Worm (Caenorhabditis elegans) whole organism, L2 larva: ENCODE results near the gene F32D1.8.
A peak's percentile ranks its signal among the peaks of the same experiment; 100 is the strongest.
"Not testable (repeated sequence)": the region's sequence is repeated elsewhere in the genome, so short reads cannot be mapped to it uniquely, and the experiment has no call there.

Experiments used
- C34F6.9 ChIP-seq: fragments of 150-350 bp; optimal IDR thresholded peaks from 2 replicates; lab custom pipeline; 2014; ENCODE audit warnings: missing biosample characterization, missing genetic modification characterization
- R02D3.7 ChIP-seq: fragments of 150-350 bp; optimal IDR thresholded peaks from 2 replicates; lab custom pipeline; 2014; ENCODE audit warnings: missing biosample characterization, missing genetic modification characterization
- Y55F3AM.14 ChIP-seq: fragments of 200-800 bp; sonication (Bioruptor generic); optimal IDR thresholded peaks from 2 replicates; lab custom pipeline; 2018; ENCODE audit warnings: mild to moderate bottlenecking, missing genetic modification characterization, missing compliant biosample characterization
- ZK546.5 ChIP-seq: sonication (generic microtip); optimal IDR thresholded peaks from 2 replicates; lab custom pipeline; 2017; ENCODE audit warnings: missing biosample characterization, missing genetic modification characterization
- alr-1 ChIP-seq: fragments of 150-350 bp; optimal IDR thresholded peaks from 2 replicates; lab custom pipeline; 2014; ENCODE audit warnings: missing biosample characterization, missing genetic modification characterization
- aly-2 ChIP-seq: fragments of 150-350 bp; optimal IDR thresholded peaks from 2 replicates; lab custom pipeline; 2014; ENCODE audit warnings: missing biosample characterization, missing genetic modification characterization
- ama-1 ChIP-seq: fragments of 150-350 bp; optimal IDR thresholded peaks from 2 replicates; lab custom pipeline; 2018; ENCODE audit warnings: inconsistent platforms
- blmp-1 ChIP-seq: sonication (generic microtip); optimal IDR thresholded peaks from 2 replicates; lab custom pipeline; 2017; ENCODE audit warnings: missing genetic modification characterization, mild to moderate bottlenecking, missing compliant biosample characterization, antibody characterized with exemption, moderate library complexity; ENCODE audit not compliant: insufficient read depth
- ceh-16 ChIP-seq: fragments of 150-350 bp; optimal IDR thresholded peaks from 2 replicates; lab custom pipeline; 2014; ENCODE audit warnings: missing biosample characterization, missing genetic modification characterization
- egl-27 ChIP-seq: sonication (generic microtip); optimal IDR thresholded peaks from 3 replicates; lab custom pipeline; 2017; ENCODE audit warnings: missing biosample characterization, missing genetic modification reagents, missing genetic modification characterization
- elt-1 ChIP-seq: fragments of 150-350 bp; optimal IDR thresholded peaks from 2 replicates; lab custom pipeline; 2014; ENCODE audit warnings: missing biosample characterization, missing genetic modification characterization
- elt-3 ChIP-seq: sonication (generic microtip); optimal IDR thresholded peaks from 2 replicates; lab custom pipeline; 2017; ENCODE audit warnings: missing biosample characterization, missing genetic modification characterization
- fos-1 ChIP-seq: fragments of 150-350 bp; optimal IDR thresholded peaks from 2 replicates; lab custom pipeline; 2014; ENCODE audit warnings: missing biosample characterization, missing genetic modification characterization
- gmeb-1 ChIP-seq: fragments of 150-350 bp; optimal IDR thresholded peaks from 2 replicates; lab custom pipeline; 2014; ENCODE audit warnings: missing biosample characterization, missing genetic modification characterization
- lin-13 ChIP-seq: fragments of 150-350 bp; optimal IDR thresholded peaks from 2 replicates; lab custom pipeline; 2014; ENCODE audit warnings: missing biosample characterization, missing genetic modification reagents, missing genetic modification characterization
- lin-39 ChIP-seq: fragments of 150-350 bp; optimal IDR thresholded peaks from 2 replicates; lab custom pipeline; 2014; ENCODE audit warnings: missing biosample characterization, missing genetic modification reagents, missing genetic modification characterization
- lsy-2 ChIP-seq, 2 experiments: fragments of 150-350 bp in 1 of 2; sonication (generic microtip) in 1 of 2; optimal IDR thresholded peaks; 2 replicates each; lab custom pipeline; 2014 to 2017; ENCODE audit warnings: missing biosample characterization in 2 of 2, missing genetic modification characterization in 2 of 2
- mbf-1 ChIP-seq: sonication (generic microtip); optimal IDR thresholded peaks from 2 replicates; lab custom pipeline; 2017; ENCODE audit warnings: missing biosample characterization, missing genetic modification characterization
- nhr-10 ChIP-seq: sonication (generic microtip); optimal IDR thresholded peaks from 2 replicates; lab custom pipeline; 2017; ENCODE audit warnings: missing biosample characterization, missing genetic modification characterization
- nhr-11 ChIP-seq: fragments of 150-350 bp; optimal IDR thresholded peaks from 2 replicates; lab custom pipeline; 2014; ENCODE audit warnings: missing biosample characterization, missing genetic modification characterization
- nhr-12 ChIP-seq: fragments of 150-350 bp; optimal IDR thresholded peaks from 2 replicates; lab custom pipeline; 2014; ENCODE audit warnings: missing biosample characterization, missing genetic modification characterization
- nhr-21 ChIP-seq: fragments of 150-350 bp; optimal IDR thresholded peaks from 2 replicates; lab custom pipeline; 2014; ENCODE audit warnings: missing biosample characterization, missing genetic modification characterization
- nhr-25 ChIP-seq: fragments of 150-350 bp; sonication (generic microtip); optimal IDR thresholded peaks from 3 replicates; lab custom pipeline; 2014; ENCODE audit warnings: missing biosample characterization, missing genetic modification characterization
- nhr-6 ChIP-seq: fragments of 150-350 bp; optimal IDR thresholded peaks from 2 replicates; lab custom pipeline; 2014; ENCODE audit warnings: missing biosample characterization, missing genetic modification characterization
- peb-1 ChIP-seq: fragments of 150-350 bp; optimal IDR thresholded peaks from 2 replicates; lab custom pipeline; 2014; ENCODE audit warnings: missing biosample characterization, missing genetic modification characterization
- skn-1 ChIP-seq: sonication (generic microtip); optimal IDR thresholded peaks from 2 replicates; lab custom pipeline; 2017; ENCODE audit warnings: missing biosample characterization, missing genetic modification characterization
- snpc-4 ChIP-seq: fragments of 150-350 bp; optimal IDR thresholded peaks from 2 replicates; lab custom pipeline; 2014; ENCODE audit warnings: missing biosample characterization, missing genetic modification characterization
- unc-55 ChIP-seq: fragments of 150-350 bp; sonication (generic microtip); optimal IDR thresholded peaks from 3 replicates; lab custom pipeline; 2014; ENCODE audit warnings: missing biosample characterization, missing genetic modification reagents, missing genetic modification characterization
- unc-62 ChIP-seq: fragments of 150-350 bp; optimal IDR thresholded peaks from 2 replicates; lab custom pipeline; 2014; ENCODE audit warnings: missing biosample characterization, missing genetic modification reagents, missing genetic modification characterization
- zag-1 ChIP-seq: fragments of 150-350 bp; optimal IDR thresholded peaks from 2 replicates; lab custom pipeline; 2014; ENCODE audit warnings: missing biosample characterization, missing genetic modification characterization
- ztf-1 ChIP-seq: fragments of 200-800 bp; sonication (Bioruptor generic); conservative IDR thresholded peaks from 2 replicates; pipeline ENCODE4 v1.3.6; 2022; ENCODE audit warnings: missing genetic modification characterization, missing compliant biosample characterization
- ztf-11 ChIP-seq: sonication (generic microtip); optimal IDR thresholded peaks from 2 replicates; lab custom pipeline; 2017; ENCODE audit warnings: missing biosample characterization, missing genetic modification characterization
- ztf-4 ChIP-seq: fragments of 150-350 bp; optimal IDR thresholded peaks from 2 replicates; lab custom pipeline; 2014; ENCODE audit warnings: missing biosample characterization, missing genetic modification characterization

The F32D1.8 gene

DNA sequence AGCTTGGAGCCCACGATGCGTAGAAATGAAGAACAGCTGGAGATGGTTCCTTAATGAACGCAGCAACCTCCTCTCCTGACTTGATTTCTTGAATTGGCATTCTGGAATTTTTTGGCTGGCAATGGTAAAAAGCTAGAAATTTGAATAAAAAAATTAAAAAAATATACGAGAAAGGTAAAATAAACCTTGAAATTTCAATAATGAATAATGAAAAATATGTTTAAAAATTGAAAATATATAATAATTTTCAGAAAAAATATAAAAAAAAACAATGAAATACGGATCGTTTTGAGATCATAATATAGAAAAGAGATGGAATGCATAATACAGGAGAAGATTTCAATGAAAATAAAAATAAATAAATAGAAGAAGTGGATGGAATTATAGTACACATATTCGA lies 36.3 kb downstream of the F32D1.8 start, which contains the start of gene glrx-3:
TSS of gene glrx-3 (minus strand) at position 101 of the 400 bp plus-strand sequence.
- TF ChIP-seq ceh-16 (tag; lab: Kevin White, UChicago), result no peak
- TF ChIP-seq C34F6.9 (tag; lab: Kevin White, UChicago), result no peak
- no peak for TF ChIP-seq mbf-1 (tag; lab: Kevin White, UChicago)
- no peak for TF ChIP-seq unc-55 (GFP tag; lab: Kevin White, UChicago)
- no peak for TF ChIP-seq unc-62 (GFP tag; lab: Kevin White, UChicago)
- TF ChIP-seq ztf-4 (tag; lab: Kevin White, UChicago), result no peak
- no peak for TF ChIP-seq snpc-4 (tag; lab: Kevin White, UChicago)
- no peak for TF ChIP-seq R02D3.7 (tag; lab: Kevin White, UChicago)
- no peak for TF ChIP-seq lsy-2 (tag; optimal IDR thresholded peaks at IDR 0.05; lab: Kevin White, UChicago)
- no peak for TF ChIP-seq nhr-10 (tag; lab: Kevin White, UChicago)
- no peak for TF ChIP-seq ztf-11 (tag; lab: Kevin White, UChicago)
- no peak for TF ChIP-seq nhr-6 (tag; lab: Kevin White, UChicago)

DNA sequence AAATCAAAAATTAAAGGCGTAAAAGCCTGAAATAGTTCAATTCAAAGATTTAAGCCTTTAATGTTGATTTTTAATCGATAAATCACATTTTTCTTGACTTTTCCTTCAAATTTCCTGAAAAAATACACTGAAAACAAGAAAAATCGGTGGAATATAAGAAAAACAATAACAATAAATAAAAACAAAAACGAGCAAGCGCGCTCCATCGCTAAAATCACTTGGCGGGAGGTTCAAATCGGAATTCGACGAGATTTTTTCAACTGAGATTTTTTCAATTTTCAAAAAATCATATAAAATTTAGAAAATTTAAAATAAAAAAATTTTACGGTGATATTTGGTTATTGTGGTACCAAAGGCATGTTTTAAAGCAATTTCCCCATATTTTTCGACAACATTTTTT lies 38.0 kb downstream of the F32D1.8 start:
- TF ChIP-seq ztf-1 (GFP tag; lab: Robert Waterston, UW) (no peak), gmeb-1 (tag; lab: Kevin White, UChicago) (peak; percentile 71), unc-55 (GFP tag; lab: Kevin White, UChicago) (peak; percentile 15), unc-62 (GFP tag; lab: Kevin White, UChicago) (no peak), nhr-21 (no peak), zag-1 (tag; lab: Kevin White, UChicago) (no peak), peb-1 (no peak), lsy-2 (tag; optimal IDR thresholded peaks at IDR 0.05; lab: Kevin White, UChicago) (no peak), egl-27 (tag; lab: Kevin White, UChicago) (no peak), alr-1 (tag; lab: Kevin White, UChicago) (no peak), nhr-25 (tag; lab: Kevin White, UChicago) (no peak), skn-1 (tag; lab: Kevin White, UChicago) (no peak), elt-1 (tag; lab: Kevin White, UChicago) (no peak), ZK546.5 (tag; lab: Kevin White, UChicago) (no peak), ceh-16 (tag; lab: Kevin White, UChicago) (no peak), aly-2 (no peak)
- TF ChIP-seq, all 48 proteins: peak for 2

DNA sequence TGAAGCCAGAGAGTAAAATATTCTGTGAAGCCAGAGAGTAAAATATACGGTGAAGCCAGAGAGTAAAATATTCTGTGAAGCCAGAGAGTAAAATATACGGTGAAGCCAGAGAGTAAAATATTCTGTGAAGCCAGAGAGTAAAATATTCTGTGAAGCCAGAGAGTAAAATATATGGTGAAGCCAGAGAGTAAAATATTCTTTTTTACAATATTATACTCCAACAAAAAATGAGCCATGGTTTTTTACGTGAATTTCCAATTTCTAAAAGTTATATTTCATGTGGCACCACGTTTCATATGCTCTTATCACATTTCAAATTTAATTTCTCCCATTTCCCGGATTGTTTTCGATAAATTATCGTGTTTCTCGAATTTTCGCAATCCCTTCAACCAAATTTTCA lies 41.1 kb downstream of the F32D1.8 start, which contains the start of gene irld-1:
TSS of gene irld-1 (plus strand) at position 301 of the 400 bp plus-strand sequence.
- TF ChIP-seq nhr-12 (tag; lab: Kevin White, UChicago); lsy-2 (tag; optimal IDR thresholded peaks at IDR 0.05; lab: Kevin White, UChicago); Y55F3AM.14: not testable (repeated sequence)

DNA sequence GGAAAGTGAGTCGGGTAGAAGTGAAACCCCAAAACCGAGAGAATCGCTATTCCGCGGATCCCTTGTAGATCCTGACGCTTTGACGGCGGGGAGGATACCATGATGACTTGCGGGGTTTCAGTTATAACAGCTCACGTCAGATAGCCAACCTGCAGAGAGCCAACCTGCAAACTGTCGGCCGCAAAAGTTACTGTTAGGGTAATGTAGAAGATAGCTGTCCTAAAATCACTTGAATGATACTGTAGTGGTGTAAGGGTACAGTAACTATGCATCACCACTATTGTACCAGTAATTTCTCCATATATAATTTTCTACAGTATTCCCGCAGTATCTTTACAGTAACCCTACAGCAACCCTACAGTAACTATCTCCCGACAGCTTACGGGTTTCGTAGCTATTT lies 45.1 kb downstream of the F32D1.8 start, which contains the start of gene oac-12:
TSS of gene oac-12 (minus strand) at position 101 of the 400 bp plus-strand sequence.
- TF ChIP-seq elt-1 (tag; lab: Kevin White, UChicago) (no peak), zag-1 (tag; lab: Kevin White, UChicago) (no peak), peb-1 (no peak)

DNA sequence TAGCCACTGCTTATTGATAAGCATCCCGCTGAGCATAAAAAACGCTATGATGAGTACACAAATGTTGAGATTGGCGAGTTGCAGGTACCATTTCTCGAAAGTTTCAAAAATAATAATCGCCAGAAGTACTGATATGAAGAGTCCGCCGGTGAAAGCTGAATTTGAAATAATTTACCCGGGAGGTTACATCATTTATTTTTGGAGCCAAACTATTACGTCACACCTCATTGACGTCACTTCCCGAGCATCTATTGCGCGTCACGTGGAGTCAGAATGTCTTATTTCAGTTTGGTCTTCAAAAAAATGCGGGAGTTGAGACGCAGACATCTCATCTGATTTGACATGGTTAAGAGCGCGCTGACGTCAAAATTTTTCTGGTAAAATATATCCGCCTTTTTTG lies 46.7 kb downstream of the F32D1.8 start:
- TF ChIP-seq nhr-25 (tag; lab: Kevin White, UChicago), result no peak
- no peak for TF ChIP-seq aly-2
- TF ChIP-seq ama-1 (lab: Kevin White, UChicago), result no peak
- no peak for TF ChIP-seq elt-3 (tag; lab: Kevin White, UChicago)
- no peak for TF ChIP-seq lin-13 (GFP tag; lab: Kevin White, UChicago)
- TF ChIP-seq snpc-4 (tag; lab: Kevin White, UChicago), result no peak
- TF ChIP-seq skn-1 (tag; lab: Kevin White, UChicago), result no peak
- no peak for TF ChIP-seq zag-1 (tag; lab: Kevin White, UChicago)
- TF ChIP-seq unc-62 (GFP tag; lab: Kevin White, UChicago), result no peak
- no peak for TF ChIP-seq nhr-11 (tag; lab: Kevin White, UChicago)
- TF ChIP-seq mbf-1 (tag; lab: Kevin White, UChicago), result no peak
- no peak for TF ChIP-seq elt-1 (tag; lab: Kevin White, UChicago)
- no peak for TF ChIP-seq nhr-21
- no peak for TF ChIP-seq ztf-4 (tag; lab: Kevin White, UChicago)
- no peak for TF ChIP-seq lin-39
- TF ChIP-seq gmeb-1 (tag; lab: Kevin White, UChicago), result no peak
- no peak for TF ChIP-seq blmp-1
- TF ChIP-seq fos-1, result no peak
- TF ChIP-seq ztf-1 (GFP tag; lab: Robert Waterston, UW), result no peak
